Worm (Caenorhabditis elegans): Measurements from ENCODE around the gene tth-1.
A peak's percentile ranks its signal among the peaks of the same experiment; 100 is the strongest.

The tth-1 gene

DNA sequence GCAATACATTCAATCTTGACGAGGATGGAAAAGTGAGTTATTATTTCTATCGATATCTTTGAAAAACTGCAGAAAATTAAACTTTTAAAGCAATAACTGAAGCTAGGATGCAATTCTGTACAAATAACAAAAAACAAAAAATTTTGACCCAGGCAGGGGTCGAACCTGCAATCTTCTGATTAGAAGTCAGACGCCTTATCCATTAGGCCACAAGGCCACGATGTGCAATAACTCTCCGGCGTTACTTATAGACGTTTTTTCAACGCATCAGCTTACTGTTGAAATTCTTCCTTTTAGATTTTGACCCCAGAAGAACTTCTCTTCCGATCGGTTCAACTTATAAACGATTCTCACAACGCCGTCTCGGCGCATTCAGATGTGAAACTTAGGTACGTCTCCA is 41.9 kb downstream of the tth-1 start (continued):
- TF ChIP-seq ceh-62 (tag; optimal IDR thresholded peaks at IDR 0.05) (no peak), T20F7.1 (GFP tag; optimal IDR thresholded peaks at IDR 0.05) (peak; percentile 17), F37D6.2 (tag; optimal IDR thresholded peaks at IDR 0.05) (no peak), ama-1 (optimal IDR thresholded peaks at IDR 0.05) (no peak), mdl-1 (tag; optimal IDR thresholded peaks at IDR 0.05) (no peak), nhr-102 (tag; optimal IDR thresholded peaks at IDR 0.05) (peak; percentile 31), lin-15B (tag; optimal IDR thresholded peaks at IDR 0.05) (no peak), cey-2 (tag; optimal IDR thresholded peaks at IDR 0.05; ENCODE audit: borderline replicate concordance, insufficient read depth) (no peak), dmd-8 (GFP tag; IDR thresholded peaks at IDR 0.05) (0 out of 2 replicates have a peak, but pooled peaks have one; percentile 75), fos-1 (tag; optimal IDR thresholded peaks at IDR 0.05) (no peak), F49E8.2 (tag; optimal IDR thresholded peaks at IDR 0.05; ENCODE audit: borderline replicate concordance) (peak; percentile 22), nhr-42 (GFP tag; IDR thresholded peaks at IDR 0.05) (0 out of 2 replicates have a peak, but pooled peaks have one; percentile 10), pqm-1 (tag; optimal IDR thresholded peaks at IDR 0.05) (no peak), hlh-30 (tag; optimal IDR thresholded peaks at IDR 0.05; ENCODE audit: insufficient read depth) (peak; percentile 30), rbr-2 (tag; optimal IDR thresholded peaks at IDR 0.05) (peak; percentile 13), ZK546.5 (tag; optimal IDR thresholded peaks at IDR 0.05) (no peak), T26A8.4 (GFP tag; IDR thresholded peaks at IDR 0.05) (peak; percentile 46), nhr-48 (tag; optimal IDR thresholded peaks at IDR 0.05) (no peak), zfp-2 (tag; optimal IDR thresholded peaks at IDR 0.05) (no peak), arid-1 (GFP tag; conservative IDR thresholded peaks at IDR 0.05) (0 out of 2 replicates have a peak, but pooled peaks have one; percentile 30), mdt-29 (GFP tag; IDR thresholded peaks at IDR 0.05) (no peak), hif-1 (tag; optimal IDR thresholded peaks at IDR 0.05) (no peak), nhr-41 (GFP tag; IDR thresholded peaks at IDR 0.05) (peak; percentile 43; the same call in 1 of the 2 replicates), hlh-11 (tag; optimal IDR thresholded peaks at IDR 0.05) (peak; percentile 22), aly-2 (tag; optimal IDR thresholded peaks at IDR 0.05) (no peak), daf-8 (GFP tag; IDR thresholded peaks at IDR 0.05) (no peak), dpl-1 (GFP tag; optimal IDR thresholded peaks at IDR 0.05) (no peak), nhr-6 (tag; optimal IDR thresholded peaks at IDR 0.05) (no peak), lsy-2 (tag; optimal IDR thresholded peaks at IDR 0.05) (peak in 1 of 2 experiments; percentile 27), ztf-11 (tag; optimal IDR thresholded peaks at IDR 0.05) (no peak), zip-2 (tag; optimal IDR thresholded peaks at IDR 0.05) (no peak), lin-38 (GFP tag; IDR thresholded peaks at IDR 0.05) (peak; percentile 70)

DNA sequence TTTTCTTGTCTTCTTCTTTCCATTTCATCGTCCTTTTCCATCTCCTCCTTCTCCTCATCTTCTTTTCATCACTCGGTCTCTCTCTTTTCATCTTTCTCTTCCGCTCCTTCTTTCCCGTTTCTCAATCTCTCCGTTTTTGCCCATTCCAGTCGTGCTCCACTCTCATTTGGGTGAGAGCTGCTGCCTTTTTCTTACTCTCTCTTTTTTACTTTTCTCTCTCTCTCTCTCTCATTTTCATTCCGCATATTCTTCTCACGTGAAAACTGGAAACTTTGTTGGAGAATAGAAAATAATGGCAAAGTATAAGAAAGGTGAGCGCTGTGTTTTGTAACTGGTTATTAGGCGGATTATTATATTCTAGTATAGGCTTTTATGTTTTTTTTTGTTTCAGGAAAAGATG is 45.2 kb downstream of the tth-1 start, which contains the start of gene tbc-18:
TSS of gene tbc-18 (plus strand) at position 246 of the 400 bp plus-strand sequence.
- TF ChIP-seq unc-62 (GFP tag; optimal IDR thresholded peaks at IDR 0.05 in 1 of 2) (peak in 1 of 2 experiments; percentile 24), unc-62 (tag; optimal IDR thresholded peaks at IDR 0.05) (no peak), hmg-1.1 (GFP tag; IDR thresholded peaks at IDR 0.05) (peak; percentile 57; the same call in 1 of the 2 replicates), hlh-30 (tag; optimal IDR thresholded peaks at IDR 0.05; ENCODE audit: insufficient read depth) (peak; percentile 61), dve-1 (tag; optimal IDR thresholded peaks at IDR 0.05; ENCODE audit: insufficient read depth) (peak; percentile 27), dpl-1 (GFP tag; optimal IDR thresholded peaks at IDR 0.05) (no peak), mdl-1 (tag; optimal IDR thresholded peaks at IDR 0.05) (peak in 1 of 2 experiments; percentile 39), dmd-6 (GFP tag; IDR thresholded peaks at IDR 0.05) (peak; percentile 38; the same call in 1 of the 2 replicates), ctbp-1 (GFP tag; IDR thresholded peaks at IDR 0.05) (0 out of 2 replicates have a peak, but pooled peaks have one; percentile 23), aha-1 (tag) (peak; percentile 79), arid-1 (GFP tag; conservative IDR thresholded peaks at IDR 0.05) (0 out of 2 replicates have a peak, but pooled peaks have one; percentile 22), ces-1 (GFP tag; optimal IDR thresholded peaks at IDR 0.05) (peak; percentile 0), rbr-2 (tag; optimal IDR thresholded peaks at IDR 0.05) (peak; percentile 50), lsy-2 (tag; optimal IDR thresholded peaks at IDR 0.05) (peak in 1 of 2 experiments; percentile 51), fkh-10 (GFP tag; optimal IDR thresholded peaks at IDR 0.05) (peak; percentile 68), mep-1 (tag; optimal IDR thresholded peaks at IDR 0.05) (peak; percentile 67), mes-2 (tag; optimal IDR thresholded peaks at IDR 0.05; ENCODE audit: poor library complexity, severe bottlenecking) (peak; percentile 40), aly-2 (tag; optimal IDR thresholded peaks at IDR 0.05) (no peak), ZK546.5 (tag; optimal IDR thresholded peaks at IDR 0.05) (no peak), hif-1 (tag; optimal IDR thresholded peaks at IDR 0.05) (peak in 1 of 2 experiments; percentile 41), nhr-48 (tag; optimal IDR thresholded peaks at IDR 0.05) (no peak), hlh-11 (tag; optimal IDR thresholded peaks at IDR 0.05) (peak; percentile 21)
